Worm (Caenorhabditis elegans): ENCODE data around the gene F46F5.5.

DNA sequence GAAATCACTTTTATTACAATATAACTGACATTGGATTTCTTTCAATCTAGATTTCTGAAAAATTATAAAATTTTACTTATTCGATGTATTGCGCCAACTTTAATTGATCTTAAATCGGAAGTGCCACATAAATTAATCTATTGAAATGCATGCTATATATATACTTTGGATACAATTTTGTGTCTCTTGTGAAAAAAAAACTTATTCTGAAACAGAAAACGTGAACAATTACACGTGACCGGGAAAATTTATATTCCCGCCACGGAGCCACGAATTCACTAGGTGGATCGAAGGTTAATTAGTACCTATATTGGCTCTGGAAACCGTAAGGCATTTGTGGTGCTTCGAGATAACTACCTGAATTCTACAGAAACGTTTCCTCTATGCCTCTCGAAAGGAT lies 13.1 kb downstream of the F46F5.5 start, which contains the start of gene F46F5.14:
- TF ChIP-seq nhr-12 (tag; optimal IDR thresholded peaks at IDR 0.05), result no peak
- no peak for TF ChIP-seq lin-13 (tag; optimal IDR thresholded peaks at IDR 0.05)
- no peak for TF ChIP-seq ztf-11 (tag; optimal IDR thresholded peaks at IDR 0.05)
- TF ChIP-seq pha-4 (tag; optimal IDR thresholded peaks at IDR 0.05), result no peak
- no peak for TF ChIP-seq ces-1 (GFP tag; optimal IDR thresholded peaks at IDR 0.05)
- TF ChIP-seq mep-1 (tag; optimal IDR thresholded peaks at IDR 0.05), result no peak
- TF ChIP-seq flh-1 (GFP tag; optimal IDR thresholded peaks at IDR 0.05), result no peak
- TF ChIP-seq elt-3 (tag; optimal IDR thresholded peaks at IDR 0.05), result no peak
- no peak for TF ChIP-seq blmp-1 (tag; optimal IDR thresholded peaks at IDR 0.05)
- no peak for TF ChIP-seq unc-62 (GFP tag; optimal IDR thresholded peaks at IDR 0.05)

Data from whole organism, mixed stage, embryonic.